Fruit fly (Drosophila melanogaster) whole organism, pupa: ENCODE results near the gene CG34308.

Source experiments
- CG10348 ChIP-seq: fragments of 200-800 bp; sonication (Bioruptor generic); IDR thresholded peaks from 2 replicates; pipeline ENCODE4 v1.3.6; 2022; ENCODE audit warnings: missing biosample characterization, missing genetic modification characterization
- CG12605 ChIP-seq: fragments of 200-800 bp; sonication (Bioruptor generic); IDR thresholded peaks from 2 replicates; pipeline ENCODE4 v1.3.6; 2022; ENCODE audit warnings: missing biosample characterization, missing genetic modification characterization
- CG13204 ChIP-seq: fragments of 200-800 bp; sonication (Bioruptor generic); optimal IDR thresholded peaks from 2 replicates; lab custom pipeline; 2018; ENCODE audit warnings: missing biosample characterization, mild to moderate bottlenecking, missing genetic modification characterization, moderate library complexity
- CG14655 ChIP-seq: fragments of 200-800 bp; sonication (Bioruptor generic); optimal IDR thresholded peaks from 3 replicates; lab custom pipeline; 2017; ENCODE audit warnings: mild to moderate bottlenecking, missing biosample characterization, missing genetic modification reagents, missing genetic modification characterization
- CG15710 ChIP-seq: fragments of 200-800 bp; sonication (Bioruptor generic); optimal IDR thresholded peaks from 2 replicates; lab custom pipeline; 2018; ENCODE audit warnings: missing biosample characterization, mild to moderate bottlenecking, missing genetic modification characterization, moderate library complexity
- CG17806 ChIP-seq: fragments of 200-800 bp; sonication (Bioruptor generic); optimal IDR thresholded peaks from 2 replicates; lab custom pipeline; 2018; ENCODE audit warnings: missing biosample characterization, mild to moderate bottlenecking, missing genetic modification characterization, moderate library complexity
- CG32121 ChIP-seq: fragments of 200-800 bp; sonication (Bioruptor generic); IDR thresholded peaks from 2 replicates; pipeline ENCODE4 v1.3.6; 2022; ENCODE audit warnings: missing biosample characterization, missing genetic modification characterization
- CG34367 ChIP-seq: fragments of 200-800 bp; sonication (Bioruptor generic); optimal IDR thresholded peaks from 2 replicates; lab custom pipeline; 2018; ENCODE audit warnings: missing biosample characterization, mild to moderate bottlenecking, missing genetic modification characterization
- CG4496 ChIP-seq: fragments of 200-800 bp; sonication (Bioruptor generic); IDR thresholded peaks from 3 replicates; pipeline ENCODE4 v1.3.6; 2022; ENCODE audit warnings: missing biosample characterization, missing genetic modification characterization
- CG8159 ChIP-seq: fragments of 200-800 bp; sonication (Bioruptor generic); optimal IDR thresholded peaks from 3 replicates; lab custom pipeline; 2018; ENCODE audit warnings: missing biosample characterization, mild to moderate bottlenecking, missing genetic modification characterization, moderate library complexity
- CG8301 ChIP-seq: fragments of 200-800 bp; sonication (Bioruptor generic); optimal IDR thresholded peaks from 2 replicates; lab custom pipeline; 2018; ENCODE audit warnings: missing biosample characterization, mild to moderate bottlenecking, missing genetic modification characterization
- CG9948 ChIP-seq: fragments of 200-800 bp; sonication (Bioruptor generic); optimal IDR thresholded peaks from 2 replicates; lab custom pipeline; 2018; ENCODE audit warnings: missing biosample characterization, mild to moderate bottlenecking, missing genetic modification characterization, moderate library complexity
- D1 ChIP-seq: fragments of 200-800 bp; sonication (Bioruptor generic); optimal IDR thresholded peaks from 2 replicates; lab custom pipeline; 2018; ENCODE audit warnings: missing biosample characterization, mild to moderate bottlenecking, missing genetic modification characterization, moderate library complexity
- EcR ChIP-seq: fragments of 200-800 bp; sonication (Bioruptor generic); optimal IDR thresholded peaks from 3 replicates; lab custom pipeline; 2019; ENCODE audit warnings: missing biosample characterization, missing genetic modification characterization, mild to moderate bottlenecking, moderate library complexity, missing genetic modification reagents
- Ets98B ChIP-seq: fragments of 200-800 bp; sonication (Bioruptor generic); IDR thresholded peaks from 2 replicates; pipeline ENCODE4 v1.3.6; 2022; ENCODE audit warnings: missing biosample characterization, missing genetic modification characterization
- Pif1A ChIP-seq: fragments of 200-800 bp; sonication (Bioruptor generic); optimal IDR thresholded peaks from 3 replicates; lab custom pipeline; 2016; ENCODE audit warnings: missing biosample characterization, missing genetic modification characterization
- Pif1B ChIP-seq: fragments of 200-800 bp; sonication (Bioruptor generic); optimal IDR thresholded peaks from 3 replicates; lab custom pipeline; 2016; ENCODE audit warnings: missing biosample characterization, missing genetic modification characterization
- Snoo ChIP-seq: fragments of 200-800 bp; sonication (Bioruptor generic); optimal IDR thresholded peaks from 3 replicates; lab custom pipeline; 2017; ENCODE audit warnings: missing biosample characterization, mild to moderate bottlenecking, missing genetic modification characterization, inconsistent platforms
- fd96Ca ChIP-seq: fragments of 200-800 bp; sonication (Bioruptor generic); IDR thresholded peaks from 3 replicates; pipeline ENCODE4 v1.3.6; 2022; ENCODE audit warnings: missing biosample characterization, missing genetic modification characterization
- gl ChIP-seq: fragments of 200-800 bp; sonication (Bioruptor generic); optimal IDR thresholded peaks from 2 replicates; lab custom pipeline; 2018; ENCODE audit warnings: missing biosample characterization, mild to moderate bottlenecking, missing genetic modification characterization
- rn ChIP-seq: fragments of 200-800 bp; sonication (Bioruptor generic); IDR thresholded peaks from 2 replicates; pipeline ENCODE4 v1.3.6; 2022; ENCODE audit warnings: missing biosample characterization, missing genetic modification characterization

CG34308 gene

dm6 chr3R:13082382-13082781 is 6.7 kb upstream of the CG34308 start:
- no peak for TF ChIP-seq D1 (tag; lab: Kevin White, UChicago)

dm6 chr3R:13085924-13086323 is 3.1 kb upstream of the CG34308 start, which contains the start of gene CG43063:
Gene CG43063, plus strand, starts transcription at chr3R:13086224.
- TF ChIP-seq Snoo (tag; lab: Kevin White, UChicago) (no peak), gl (no peak), D1 (tag; lab: Kevin White, UChicago) (no peak), CG4496 (no peak), CG8159 (no peak), rn (GFP tag; lab: Robert Waterston, UW) (no peak), CG32121 (no peak), CG10348 (no peak), Pif1B (GFP tag; lab: Kevin White, UChicago) (no peak), CG34367 (tag; lab: Kevin White, UChicago) (no peak), CG9948 (tag; lab: Kevin White, UChicago) (no peak), EcR (GFP tag; lab: Kevin White, UChicago) (no peak), CG15710 (no peak), CG14655 (no peak), CG8301 (tag; lab: Kevin White, UChicago) (no peak), CG12605 (GFP tag; lab: Robert Waterston, UW) (no peak), CG17806 (no peak), Pif1A (GFP tag; lab: Kevin White, UChicago) (no peak), CG13204 (GFP tag; lab: Kevin White, UChicago) (no peak)

DNA sequence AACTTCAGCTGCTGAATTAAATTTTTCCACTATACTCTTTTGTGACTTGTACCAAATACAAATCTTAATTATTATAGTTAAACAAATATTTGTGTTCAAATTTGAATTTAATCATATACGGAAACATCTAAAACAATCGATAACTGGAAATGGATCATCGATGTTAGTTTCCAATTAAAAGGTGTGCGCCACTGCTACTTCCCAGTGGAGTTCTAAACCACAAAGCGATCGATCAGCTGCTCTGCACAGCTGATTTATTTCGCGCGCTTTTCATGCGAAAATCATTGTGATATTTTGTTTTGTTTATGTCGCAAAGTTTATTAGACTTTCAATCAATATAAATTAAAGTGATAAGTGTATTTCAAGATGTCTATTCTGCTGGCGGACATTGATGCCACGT is 647 bp upstream of the CG34308 start, which contains the start of gene timeout:
Gene timeout (plus strand): TSS at position 257 of the 400 bp plus-strand sequence.
- no peak for TF ChIP-seq CG17806
- peak; percentile 13 for TF ChIP-seq D1 (tag; lab: Kevin White, UChicago)
- TF ChIP-seq CG8159: no peak

- TF ChIP-seq Ets98B (GFP tag; lab: Robert Waterston, UW) (no peak), CG9948 (tag; lab: Kevin White, UChicago) (no peak), EcR (GFP tag; lab: Kevin White, UChicago) (no peak), CG4496 (peak; percentile 35; the same call in 1 of the 3 replicates), CG14655 (peak; percentile 22), D1 (tag; lab: Kevin White, UChicago) (no peak), CG13204 (GFP tag; lab: Kevin White, UChicago) (no peak), Snoo (tag; lab: Kevin White, UChicago) (no peak), rn (GFP tag; lab: Robert Waterston, UW) (no peak), Pif1A (GFP tag; lab: Kevin White, UChicago) (peak; percentile 16), CG34367 (tag; lab: Kevin White, UChicago) (no peak), CG32121 (no peak), CG17806 (no peak), Pif1B (GFP tag; lab: Kevin White, UChicago) (no peak), CG12605 (GFP tag; lab: Robert Waterston, UW) (peak; percentile 15; the same call in 1 of the 2 replicates), CG15710 (peak; percentile 35), CG8159 (peak; percentile 45), gl (no peak), fd96Ca (GFP tag; lab: Robert Waterston, UW) (no peak), CG10348 (no peak), CG8301 (tag; lab: Kevin White, UChicago) (no peak)
- TF ChIP-seq, all 21 proteins: peak for 6
Observed at dm6 chr3R:13091666-13092065, 2.6 kb downstream of the CG34308 start.

DNA sequence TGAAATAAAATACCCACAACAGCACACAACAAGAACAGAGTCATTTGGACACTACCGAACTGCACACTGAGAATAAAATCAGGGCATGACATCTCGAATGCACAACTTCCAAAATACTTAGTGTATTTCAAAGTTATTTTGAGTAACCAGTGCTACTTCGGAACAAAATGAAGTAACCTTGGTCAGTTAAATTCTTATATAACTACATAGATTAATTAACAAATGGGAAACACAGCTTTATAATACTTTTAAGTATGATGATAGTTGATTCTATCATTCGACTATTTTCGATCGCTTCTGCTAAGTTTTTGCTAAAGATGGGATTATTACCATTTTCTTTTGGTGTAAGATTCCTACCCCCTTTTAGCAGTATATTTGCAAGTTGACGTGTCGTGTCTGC is 28.7 kb downstream of the CG34308 start:
- TF ChIP-seq fd96Ca (GFP tag; lab: Robert Waterston, UW) (no peak), CG14655 (no peak), Ets98B (GFP tag; lab: Robert Waterston, UW) (no peak), CG8301 (tag; lab: Kevin White, UChicago) (no peak), CG34367 (tag; lab: Kevin White, UChicago) (no peak)

DNA sequence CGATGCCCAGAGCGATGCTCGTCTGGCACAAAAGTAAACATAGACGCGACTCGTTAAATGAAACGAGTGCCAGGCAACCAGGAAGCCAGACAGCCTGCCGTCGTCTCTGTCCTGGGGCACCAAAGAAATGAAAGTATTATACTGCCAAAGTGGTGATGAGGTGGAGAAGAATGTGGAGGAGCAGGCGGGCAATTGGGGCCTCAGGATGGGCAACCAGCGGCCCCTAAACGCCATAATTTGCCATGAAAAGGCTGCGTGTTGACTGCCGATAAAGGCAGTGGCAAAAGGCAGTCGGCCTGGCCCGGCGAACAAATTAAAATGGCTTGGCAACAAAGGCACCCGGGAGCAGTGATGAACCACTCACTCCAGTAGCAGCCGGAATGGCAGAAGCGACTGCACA is 39.9 kb downstream of the CG34308 start:
- TF ChIP-seq CG8159: no peak
- no peak for TF ChIP-seq gl
- no peak for TF ChIP-seq CG4496
- no peak for TF ChIP-seq Pif1A (GFP tag; lab: Kevin White, UChicago)
- TF ChIP-seq CG8301 (tag; lab: Kevin White, UChicago): no peak
- TF ChIP-seq CG12605 (GFP tag; lab: Robert Waterston, UW): no peak
- TF ChIP-seq CG10348: no peak
- TF ChIP-seq CG9948 (tag; lab: Kevin White, UChicago): no peak
- TF ChIP-seq Ets98B (GFP tag; lab: Robert Waterston, UW): no peak

- no peak for TF ChIP-seq gl
Observed at dm6 chr3R:13138120-13138519, 49.1 kb downstream of the CG34308 start.
